Fruit fly (Drosophila melanogaster) whole organism, prepupa: ENCODE data around the gene lwr.
A peak's percentile ranks its signal among the peaks of the same experiment; 100 is the strongest.

Experiments
- Blimp-1 ChIP-seq: fragments of 200-800 bp; sonication (Bioruptor generic); optimal IDR thresholded peaks from 3 replicates; lab custom pipeline; 2017; ENCODE audit warnings: missing biosample characterization, missing genetic modification characterization, mild to moderate bottlenecking, moderate library complexity, missing genetic modification reagents
- CG11762 ChIP-seq: fragments of 200-800 bp; sonication (Bioruptor generic); optimal IDR thresholded peaks from 3 replicates; lab custom pipeline; 2016; ENCODE audit warnings: missing biosample characterization, missing genetic modification characterization; ENCODE audit not compliant: insufficient read depth
- CG11902 ChIP-seq: fragments of 200-800 bp; sonication (Bioruptor generic); optimal IDR thresholded peaks from 3 replicates; lab custom pipeline; 2016; ENCODE audit warnings: missing biosample characterization, missing genetic modification characterization
- CG15336 ChIP-seq: fragments of 200-800 bp; sonication (Bioruptor generic); IDR thresholded peaks from 2 replicates; pipeline ENCODE4 v1.3.6; 2022; ENCODE audit warnings: missing biosample characterization, missing genetic modification characterization
- CG1621 ChIP-seq: fragments of 200-800 bp; sonication (Bioruptor generic); optimal IDR thresholded peaks from 3 replicates; lab custom pipeline; 2018; ENCODE audit warnings: missing biosample characterization, mild to moderate bottlenecking, missing genetic modification characterization
- CG3032 ChIP-seq: fragments of 200-800 bp; optimal IDR thresholded peaks from 2 replicates; lab custom pipeline; 2019; ENCODE audit warnings: missing biosample characterization, mild to moderate bottlenecking, missing genetic modification characterization, moderate library complexity
- CG31627 ChIP-seq: fragments of 200-800 bp; sonication (Bioruptor generic); optimal IDR thresholded peaks from 3 replicates; lab custom pipeline; 2016; ENCODE audit warnings: missing biosample characterization, missing genetic modification characterization
- CG3919 ChIP-seq: fragments of 200-800 bp; sonication (Bioruptor generic); optimal IDR thresholded peaks from 3 replicates; lab custom pipeline; 2016; ENCODE audit warnings: missing biosample characterization, missing genetic modification characterization
- CG4318 ChIP-seq: fragments of 200-800 bp; sonication (Bioruptor generic); optimal IDR thresholded peaks from 3 replicates; lab custom pipeline; 2017; ENCODE audit warnings: missing biosample characterization, mild to moderate bottlenecking, missing genetic modification characterization
- CG6163 ChIP-seq: fragments of 200-800 bp; sonication (Bioruptor generic); IDR thresholded peaks from 3 replicates; pipeline ENCODE4 v1.3.6; 2022; ENCODE audit warnings: missing biosample characterization, missing genetic modification characterization
- CG6854 ChIP-seq: fragments of 200-800 bp; sonication (Bioruptor generic); optimal IDR thresholded peaks from 2 replicates; lab custom pipeline; 2017; ENCODE audit warnings: missing biosample characterization, mild to moderate bottlenecking, missing genetic modification characterization
- CG7368 ChIP-seq: fragments of 200-800 bp; sonication (Bioruptor generic); optimal IDR thresholded peaks from 3 replicates; lab custom pipeline; 2016; ENCODE audit warnings: missing biosample characterization, missing genetic modification characterization
- CG8119 ChIP-seq: fragments of 200-800 bp; sonication (Bioruptor generic); IDR thresholded peaks from 3 replicates; pipeline ENCODE4 v1.3.6; 2022; ENCODE audit warnings: missing biosample characterization, missing genetic modification characterization
- CG8319 ChIP-seq: fragments of 200-800 bp; sonication (Bioruptor generic); optimal IDR thresholded peaks from 3 replicates; lab custom pipeline; 2016; ENCODE audit warnings: missing biosample characterization, missing genetic modification characterization
- CG9139 ChIP-seq: fragments of 200-800 bp; sonication (Bioruptor generic); optimal IDR thresholded peaks from 3 replicates; lab custom pipeline; 2017; ENCODE audit warnings: missing biosample characterization, mild to moderate bottlenecking, missing genetic modification characterization
- Eip75B ChIP-seq: fragments of 200-800 bp; sonication (Bioruptor generic); optimal IDR thresholded peaks from 3 replicates; lab custom pipeline; 2016; ENCODE audit warnings: missing biosample characterization, missing genetic modification characterization
- Eip93F ChIP-seq: fragments of 200-800 bp; sonication (Bioruptor generic); optimal IDR thresholded peaks from 2 replicates; lab custom pipeline; 2016; ENCODE audit warnings: missing biosample characterization, mild to moderate bottlenecking, missing genetic modification characterization
- Hr38 ChIP-seq: sonication (Bioruptor generic); optimal IDR thresholded peaks from 2 replicates; lab custom pipeline; 2016; ENCODE audit warnings: missing biosample characterization, missing genetic modification characterization
- Hr39 ChIP-seq: fragments of 200-800 bp; sonication (Bioruptor generic); optimal IDR thresholded peaks from 2 replicates; lab custom pipeline; 2016; ENCODE audit warnings: missing biosample characterization, missing genetic modification characterization
- Lpt ChIP-seq: fragments of 200-800 bp; sonication (Bioruptor generic); optimal IDR thresholded peaks from 3 replicates; lab custom pipeline; 2016; ENCODE audit warnings: missing biosample characterization, missing genetic modification characterization
- Met ChIP-seq: fragments of 200-800 bp; sonication (Bioruptor generic); optimal IDR thresholded peaks from 3 replicates; lab custom pipeline; 2016; ENCODE audit warnings: missing biosample characterization, missing genetic modification characterization
- Sox14 ChIP-seq: fragments of 200-800 bp; sonication (Bioruptor generic); optimal IDR thresholded peaks from 3 replicates; lab custom pipeline; 2016; ENCODE audit warnings: missing biosample characterization, missing genetic modification characterization
- achi ChIP-seq: fragments of 200-800 bp; sonication (Bioruptor generic); optimal IDR thresholded peaks from 3 replicates; lab custom pipeline; 2016; ENCODE audit warnings: missing biosample characterization, missing genetic modification characterization
- eg ChIP-seq: fragments of 200-800 bp; sonication (Bioruptor generic); IDR thresholded peaks from 3 replicates; pipeline ENCODE4 v1.3.6; 2022; ENCODE audit warnings: missing biosample characterization, missing genetic modification characterization
- esn ChIP-seq: fragments of 200-800 bp; sonication (Bioruptor generic); optimal IDR thresholded peaks from 2 replicates; lab custom pipeline; 2016; ENCODE audit warnings: missing biosample characterization, mild to moderate bottlenecking, missing genetic modification characterization, moderate library complexity
- fkh ChIP-seq: fragments of 200-800 bp; sonication (Bioruptor generic); optimal IDR thresholded peaks from 3 replicates; lab custom pipeline; 2017; ENCODE audit warnings: missing biosample characterization, mild to moderate bottlenecking, missing genetic modification characterization, moderate library complexity
- net ChIP-seq: fragments of 200-800 bp; sonication (Bioruptor generic); optimal IDR thresholded peaks from 3 replicates; lab custom pipeline; 2016; ENCODE audit warnings: missing biosample characterization, missing genetic modification characterization
- salr ChIP-seq, 2 experiments: fragments of 200-800 bp; sonication (Bioruptor generic); optimal IDR thresholded peaks; 3 replicates each; lab custom pipeline; 2016 to 2018; ENCODE audit warnings: missing biosample characterization in 2 of 2, missing genetic modification characterization in 2 of 2, mild to moderate bottlenecking in 1 of 2
- spab ChIP-seq: fragments of 200-800 bp; sonication (Bioruptor generic); optimal IDR thresholded peaks from 2 replicates; lab custom pipeline; 2017; ENCODE audit warnings: missing biosample characterization, mild to moderate bottlenecking, missing genetic modification characterization, missing genetic modification reagents
- svp ChIP-seq: fragments of 200-800 bp; sonication (Bioruptor generic); peaks from one replicate; lab custom pipeline; 2016; ENCODE audit warnings: missing biosample characterization, missing genetic modification characterization

The lwr gene

DNA sequence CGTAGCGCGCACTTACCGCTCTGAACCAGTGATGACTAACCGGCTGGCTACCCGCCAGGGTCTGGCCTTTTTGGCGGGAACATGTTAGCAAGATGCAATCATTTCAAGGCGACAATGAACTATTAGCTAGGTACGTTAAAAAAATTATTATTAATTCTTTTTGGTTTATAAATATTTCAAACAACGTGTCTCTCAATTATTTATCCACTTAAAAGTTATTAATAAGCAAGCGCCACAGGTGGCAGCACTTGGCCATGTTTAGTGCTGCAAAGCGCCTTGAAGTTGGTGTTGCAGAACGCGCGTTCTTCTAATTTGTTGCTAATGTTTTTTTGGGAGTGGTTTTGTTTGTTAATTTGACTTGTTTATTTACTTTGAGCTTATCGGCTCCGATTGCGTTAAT is 31.8 kb upstream of the lwr start, which contains the start of the genes Ipk2 and cold (continued):
- TF ChIP-seq fkh (GFP tag; lab: Kevin White, UChicago) (peak; percentile 96), Blimp-1 (GFP tag; lab: Kevin White, UChicago) (peak; percentile 47), Eip93F (peak; percentile 45), Met (GFP tag; lab: Kevin White, UChicago) (no peak), CG6854 (peak; percentile 34), CG8319 (GFP tag; lab: Kevin White, UChicago) (no peak), CG6163 (peak; percentile 65; the same call in 2 of the 3 replicates)

DNA sequence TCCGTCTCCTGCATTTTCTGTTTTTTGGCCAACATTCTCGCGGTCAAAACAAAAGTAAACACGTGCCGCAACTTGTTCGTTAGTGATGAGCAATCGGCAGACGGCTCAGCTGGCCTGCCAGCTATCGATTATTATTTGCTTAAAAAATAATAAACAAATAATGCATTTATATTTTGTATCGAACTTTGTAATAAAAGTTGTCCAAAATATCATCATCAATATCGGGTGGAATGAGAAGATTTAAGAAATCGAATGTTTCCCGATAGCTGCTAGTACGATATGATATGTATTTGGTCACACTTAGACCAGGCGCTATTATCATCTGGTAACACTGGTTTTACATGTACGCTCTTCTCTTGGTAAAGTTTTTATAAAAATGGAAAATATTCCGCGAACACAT is 25.6 kb upstream of the lwr start, which contains the start of the genes Nle and Sf3b1:
Gene Nle, minus strand, starts transcription at position 92 of the 400 bp plus-strand sequence.
Gene Sf3b1, plus strand, starts transcription at position 311 of the 400 bp plus-strand sequence.
- TF ChIP-seq CG3919 (no peak), esn (GFP tag; lab: Kevin White, UChicago) (peak; percentile 66), fkh (GFP tag; lab: Kevin White, UChicago) (peak; percentile 86), CG3032 (peak; percentile 61), CG31627 (GFP tag; lab: Kevin White, UChicago) (peak; percentile 39)
- TF ChIP-seq, all 60 proteins: peak for 4

DNA sequence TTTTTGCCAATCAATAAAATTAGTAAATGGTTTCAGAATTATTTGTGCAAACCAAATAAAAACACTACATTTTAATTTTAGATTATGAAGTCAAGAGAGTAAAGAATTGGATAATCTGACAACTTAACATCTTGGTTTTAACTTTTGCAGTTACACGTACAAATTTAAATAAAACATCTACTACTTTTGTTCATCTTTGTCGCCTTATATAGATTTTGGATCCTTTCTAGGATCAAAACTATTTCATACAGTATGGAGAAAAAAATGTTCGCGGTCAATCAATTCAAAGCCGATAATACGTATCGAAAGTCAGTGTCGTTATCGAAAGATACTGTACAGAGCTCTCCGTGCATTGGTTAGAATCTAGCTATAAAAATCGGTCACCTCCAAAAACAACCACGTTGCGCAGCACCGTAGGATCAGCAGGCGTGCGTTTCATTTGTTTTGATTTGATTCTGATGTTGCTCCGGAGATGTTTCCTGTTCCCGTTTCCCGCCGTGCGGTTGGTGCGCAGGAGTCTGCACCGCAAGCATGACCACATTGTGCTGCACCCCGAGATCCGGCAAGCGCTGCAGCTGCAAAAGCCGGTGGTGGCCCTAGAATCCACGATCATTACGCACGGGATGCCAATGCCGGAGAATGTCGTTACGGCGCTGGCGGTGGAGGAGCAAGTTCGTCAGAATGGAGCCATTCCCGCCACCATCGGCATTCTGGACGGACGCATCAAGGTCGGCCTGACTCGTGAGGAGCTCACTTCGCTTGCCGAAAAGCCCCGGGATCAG is 21.6 kb upstream of the lwr start, which contains the start of the genes uncNacbeta and CG2794:
Gene uncNacbeta, minus strand, starts transcription at position 51 of the 782 bp plus-strand sequence.
Gene CG2794, plus strand, starts transcription at position 395 of the 782 bp plus-strand sequence.
- no peak for TF ChIP-seq svp
- no peak for TF ChIP-seq Hr38 (GFP tag; lab: Kevin White, UChicago)
- TF ChIP-seq CG3032: no peak
- no peak for TF ChIP-seq net
- no peak for TF ChIP-seq Hr39 (GFP tag; lab: Kevin White, UChicago)
- no peak for TF ChIP-seq achi (GFP tag; lab: Kevin White, UChicago)
- no peak for TF ChIP-seq CG7368 (GFP tag; lab: Kevin White, UChicago)
- no peak for TF ChIP-seq CG4318 (GFP tag; lab: Kevin White, UChicago)
- TF ChIP-seq spab (GFP tag; lab: Kevin White, UChicago): no peak
- no peak for TF ChIP-seq CG9139 (GFP tag; lab: Kevin White, UChicago)
- peak; percentile 92 for TF ChIP-seq CG1621 (tag; lab: Kevin White, UChicago)
- no peak for TF ChIP-seq salr (GFP tag; optimal IDR thresholded peaks at IDR 0.05; lab: Kevin White, UChicago)
- TF ChIP-seq CG11762 (GFP tag; lab: Kevin White, UChicago): no peak
- TF ChIP-seq esn (GFP tag; lab: Kevin White, UChicago): peak; percentile 43
- TF ChIP-seq Eip75B (GFP tag; lab: Kevin White, UChicago): no peak

DNA sequence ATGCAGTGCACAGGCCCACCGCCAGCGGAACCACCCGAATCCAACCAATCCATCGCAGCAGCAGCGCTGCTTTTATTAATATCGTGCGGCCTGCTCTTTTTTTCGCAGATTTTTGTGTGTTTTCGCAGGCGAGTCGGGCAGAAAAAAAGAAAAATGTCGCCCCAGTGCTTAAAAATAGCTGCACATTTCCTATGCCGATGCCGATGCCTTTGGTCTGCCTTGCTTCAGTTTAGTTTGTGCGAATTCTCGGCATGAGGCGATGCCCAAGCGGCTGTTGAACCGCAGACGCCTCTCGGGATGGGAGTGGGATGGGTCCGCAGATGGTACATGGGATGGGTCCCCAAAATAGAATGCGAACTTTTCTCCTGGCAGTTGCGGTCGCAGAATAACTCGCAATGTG is 20.9 kb upstream of the lwr start:
- TF ChIP-seq CG15336 (peak; percentile 42; the same call in 1 of the 2 replicates), Lpt (GFP tag; lab: Kevin White, UChicago) (peak; percentile 75), CG8119 (GFP tag; lab: Robert Waterston, UW) (peak; percentile 68; the same call in 2 of the 3 replicates), CG11902 (GFP tag; lab: Kevin White, UChicago) (no peak), Sox14 (GFP tag; lab: Kevin White, UChicago) (no peak), net (peak; percentile 65), eg (GFP tag; lab: Robert Waterston, UW) (peak; percentile 57; the same call in 2 of the 3 replicates), CG6163 (0 out of 3 replicates have a peak, but pooled peaks have one; percentile 30)
